Worm (Caenorhabditis elegans) whole organism, young adult: ENCODE data around the gene sql-1.

ENCODE experiments used
- F10E7.11 ChIP-seq: sonication (generic microtip); optimal IDR thresholded peaks from 2 replicates; lab custom pipeline; 2017; ENCODE audit warnings: mild to moderate bottlenecking, missing genetic modification characterization, moderate library complexity, missing compliant biosample characterization
- ceh-58 ChIP-seq: fragments of 200-800 bp; sonication (Bioruptor generic); IDR thresholded peaks from 2 replicates; pipeline ENCODE4 v1.3.6; 2022; ENCODE audit warnings: missing genetic modification characterization, missing compliant biosample characterization
- mes-4 ChIP-seq: sonication (generic microtip); optimal IDR thresholded peaks from 2 replicates; lab custom pipeline; 2016; ENCODE audit warnings: missing genotype, missing genetic modification characterization, missing compliant biosample characterization
- snpc-1.3 ChIP-seq: sonication (generic microtip); optimal IDR thresholded peaks from 2 replicates; lab custom pipeline; 2017; ENCODE audit warnings: missing genetic modification characterization, mild to moderate bottlenecking, missing compliant biosample characterization, antibody characterized with exemption, moderate library complexity, missing genotype, missing genetic modification reagents; ENCODE audit not compliant: insufficient read depth
- zfh-2 ChIP-seq: fragments of 200-800 bp; sonication (Bioruptor generic); conservative IDR thresholded peaks from 2 replicates; pipeline ENCODE4 v1.3.6; 2022; ENCODE audit warnings: missing genetic modification reagents, missing genetic modification characterization, missing compliant biosample characterization

DNA sequence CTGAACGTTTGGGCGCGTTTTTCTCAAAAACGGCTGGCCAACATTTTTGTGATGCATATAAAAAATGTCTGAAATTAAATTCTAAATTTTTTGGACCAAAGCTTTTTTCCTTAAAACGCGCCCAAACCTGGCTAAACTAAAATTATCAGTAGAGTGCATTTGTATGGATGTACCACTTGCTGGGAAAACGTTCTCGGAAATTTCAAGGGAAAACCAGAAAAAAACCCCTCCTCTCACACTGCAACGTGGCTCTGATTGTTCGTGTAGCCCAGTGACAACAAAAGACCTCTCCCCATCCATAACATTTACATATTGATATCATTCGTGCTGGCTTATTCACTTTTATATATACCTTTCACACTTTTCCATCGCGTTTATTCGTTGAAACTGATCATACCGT lies 30.5 kb upstream of the sql-1 start, which contains the start of gene Y49E10.29:
- no peak for TF ChIP-seq F10E7.11 (tag; lab: Kevin White, UChicago)
- no peak for TF ChIP-seq ceh-58 (GFP tag; lab: Robert Waterston, UW)
- TF ChIP-seq zfh-2 (GFP tag; lab: Robert Waterston, UW) = no peak
- TF ChIP-seq mes-4 (tag; lab: Kevin White, UChicago) = no peak
- TF ChIP-seq snpc-1.3 (tag; lab: Kevin White, UChicago) = no peak
